Fruit fly (Drosophila melanogaster) Kc167 (cell line): Measurements from ENCODE around the gene CG42521.

Experiments used
- Myc ChIP-seq: fragments of >200 bp; optimal IDR thresholded peaks from 2 replicates; lab custom pipeline; 2017; ENCODE audit warnings: missing external identifiers
- Sin3A ChIP-seq: fragments of >200 bp; optimal IDR thresholded peaks from 2 replicates; lab custom pipeline; 2018; ENCODE audit warnings: missing external identifiers
- h ChIP-seq: fragments of >200 bp; optimal IDR thresholded peaks from 3 replicates; lab custom pipeline; 2018; ENCODE audit warnings: missing external identifiers
- insv ChIP-seq: fragments of >200 bp; optimal IDR thresholded peaks from 3 replicates; lab custom pipeline; 2018; ENCODE audit warnings: missing external identifiers
- psq ChIP-seq: fragments of >200 bp; optimal IDR thresholded peaks from 2 replicates; lab custom pipeline; 2017; ENCODE audit warnings: missing external identifiers
- ttk ChIP-seq: sonication (Bioruptor generic); optimal IDR thresholded peaks from 2 replicates; lab custom pipeline; 2017; ENCODE audit warnings: missing external identifiers

The CG42521 gene

DNA sequence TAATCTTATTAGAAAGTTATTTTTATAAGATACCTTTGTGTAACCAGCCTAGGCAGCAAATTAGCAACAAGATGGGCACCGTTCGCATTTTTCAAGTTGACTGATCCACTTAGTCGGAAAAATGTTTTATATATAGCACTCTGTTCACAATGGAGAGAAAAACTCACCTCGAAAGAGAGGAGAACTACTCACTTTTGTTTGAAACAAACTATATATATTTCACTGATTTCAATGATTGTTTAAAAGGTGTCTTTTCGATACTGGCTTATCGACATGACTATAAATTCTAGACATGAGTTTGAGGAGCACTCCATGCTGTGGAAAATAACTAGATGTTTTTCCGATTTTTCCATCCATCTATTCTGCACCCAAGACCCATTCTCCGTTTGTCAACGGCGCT is at the start of gene CG42521:
CG42521 (minus strand) TSS at position 101 of the 400 bp plus-strand sequence.
- TF ChIP-seq Myc (lab: Kevin White, UChicago) (no peak), psq (lab: Kevin White, UChicago) (no peak), insv (lab: Kevin White, UChicago) (no peak), Sin3A (lab: Kevin White, UChicago) (no peak), h (no peak), ttk (no peak)

DNA sequence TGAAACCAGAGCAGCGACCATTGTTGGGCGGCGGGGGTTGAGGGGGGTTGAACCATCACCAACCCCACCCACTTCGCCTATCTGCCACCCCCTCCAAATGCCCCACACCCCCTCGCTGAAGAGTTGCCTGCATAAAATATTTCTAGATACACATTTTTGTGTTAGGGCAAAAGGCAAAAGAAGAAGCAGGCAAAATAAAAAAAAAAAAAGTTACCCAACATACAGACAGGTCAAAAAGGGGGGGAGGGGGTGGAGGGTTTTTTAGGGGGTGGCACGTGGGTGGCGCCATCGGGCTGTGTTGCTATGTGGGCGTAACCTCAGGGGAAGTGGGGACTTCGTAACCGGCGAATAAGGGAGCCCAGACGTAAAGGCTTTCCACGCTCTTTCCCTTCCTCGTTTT is 49.2 kb upstream of the CG42521 start:
- TF ChIP-seq ttk (no peak), Sin3A (lab: Kevin White, UChicago) (no peak), insv (lab: Kevin White, UChicago) (no peak), psq (lab: Kevin White, UChicago) (no peak), h (no peak), Myc (lab: Kevin White, UChicago) (no peak)

DNA sequence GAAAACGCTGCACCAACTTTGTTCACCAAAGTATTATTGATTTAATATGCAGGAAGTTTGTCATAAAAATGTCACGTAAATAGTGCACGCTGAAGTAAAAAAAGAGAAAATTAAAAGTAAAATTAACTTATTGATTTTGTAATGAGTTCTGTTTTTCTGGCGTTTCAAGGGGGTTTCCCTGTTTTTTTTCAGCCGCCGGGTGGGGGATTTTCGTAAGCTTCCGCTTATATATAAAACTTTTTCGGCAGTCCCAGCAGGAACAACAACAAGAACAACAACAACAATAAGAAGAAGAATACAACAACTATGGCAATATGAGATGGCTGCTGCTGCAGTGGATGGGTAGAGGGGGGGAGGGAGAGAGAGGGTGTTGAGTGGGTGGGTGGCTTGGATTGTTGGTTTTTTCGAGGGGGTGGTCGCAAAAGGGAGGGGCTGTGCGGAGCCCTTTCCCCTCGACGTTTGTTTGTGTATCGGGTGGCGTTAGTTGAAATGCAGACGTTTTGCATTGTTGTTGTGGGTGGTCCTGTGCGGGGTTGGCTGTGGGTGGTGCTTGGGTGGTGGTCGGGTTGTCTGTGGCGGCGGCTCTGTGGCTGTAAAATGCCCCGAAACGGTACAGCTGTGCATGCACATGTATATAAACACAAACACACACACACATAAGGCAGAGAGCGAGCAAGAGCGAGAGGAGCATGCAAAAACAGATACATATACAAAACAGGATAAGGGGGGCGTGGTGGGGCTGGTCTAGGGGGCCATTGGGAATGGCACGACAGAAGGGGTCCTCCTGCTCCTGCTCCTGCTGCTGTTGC is 46.4 kb upstream of the CG42521 start:
- TF ChIP-seq Sin3A (lab: Kevin White, UChicago): no peak
- TF ChIP-seq insv (lab: Kevin White, UChicago): no peak
- TF ChIP-seq psq (lab: Kevin White, UChicago): no peak
- TF ChIP-seq ttk: no peak
- no peak for TF ChIP-seq Myc (lab: Kevin White, UChicago)
- TF ChIP-seq h: no peak

DNA sequence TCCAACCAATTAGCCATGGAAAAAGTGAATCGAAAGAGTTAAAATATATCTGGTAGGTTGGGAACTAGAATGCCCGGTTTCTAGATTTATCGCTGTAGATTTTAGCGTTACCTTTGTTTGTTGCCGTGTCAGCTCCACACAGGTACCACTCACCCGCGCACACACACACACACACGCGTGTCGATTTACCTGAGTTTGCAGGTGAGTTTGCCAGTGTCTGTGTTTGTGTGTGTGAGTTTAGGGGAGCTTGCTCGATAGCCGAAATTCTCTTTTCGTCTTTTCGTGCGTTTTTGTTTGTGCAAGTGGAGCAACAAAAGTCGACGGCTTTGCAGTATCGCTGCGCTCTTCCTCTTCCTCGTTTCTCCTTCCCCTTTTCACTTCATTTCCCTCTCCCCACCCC is 44.0 kb upstream of the CG42521 start:
- TF ChIP-seq insv (lab: Kevin White, UChicago): no peak
- TF ChIP-seq psq (lab: Kevin White, UChicago): no peak
- TF ChIP-seq ttk: no peak

DNA sequence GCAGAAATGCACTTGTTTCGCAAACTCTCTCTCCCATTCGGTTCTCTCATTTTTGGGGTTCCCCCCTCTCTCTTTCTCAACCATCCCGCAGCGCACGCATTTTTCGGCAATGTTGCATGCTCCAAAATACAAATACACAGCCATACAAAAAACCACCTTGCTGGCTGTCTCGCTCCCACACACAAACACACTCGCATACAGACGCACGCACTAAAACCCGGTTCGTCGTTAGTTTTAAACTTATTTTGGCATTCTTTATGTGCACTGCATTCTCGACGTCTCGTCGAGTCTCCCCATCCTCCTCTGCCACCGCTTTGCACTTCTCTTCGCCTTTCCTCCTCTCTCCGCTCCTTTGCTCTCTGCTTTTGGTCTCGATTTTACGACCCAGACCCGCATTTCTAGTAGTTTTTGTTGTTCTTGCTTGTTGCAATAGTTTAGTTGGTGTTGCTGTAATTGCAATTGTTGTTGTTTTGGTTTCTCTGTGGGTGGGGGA is 43.2 kb upstream of the CG42521 start:
- TF ChIP-seq ttk (no peak), Myc (lab: Kevin White, UChicago) (no peak), h (no peak)

DNA sequence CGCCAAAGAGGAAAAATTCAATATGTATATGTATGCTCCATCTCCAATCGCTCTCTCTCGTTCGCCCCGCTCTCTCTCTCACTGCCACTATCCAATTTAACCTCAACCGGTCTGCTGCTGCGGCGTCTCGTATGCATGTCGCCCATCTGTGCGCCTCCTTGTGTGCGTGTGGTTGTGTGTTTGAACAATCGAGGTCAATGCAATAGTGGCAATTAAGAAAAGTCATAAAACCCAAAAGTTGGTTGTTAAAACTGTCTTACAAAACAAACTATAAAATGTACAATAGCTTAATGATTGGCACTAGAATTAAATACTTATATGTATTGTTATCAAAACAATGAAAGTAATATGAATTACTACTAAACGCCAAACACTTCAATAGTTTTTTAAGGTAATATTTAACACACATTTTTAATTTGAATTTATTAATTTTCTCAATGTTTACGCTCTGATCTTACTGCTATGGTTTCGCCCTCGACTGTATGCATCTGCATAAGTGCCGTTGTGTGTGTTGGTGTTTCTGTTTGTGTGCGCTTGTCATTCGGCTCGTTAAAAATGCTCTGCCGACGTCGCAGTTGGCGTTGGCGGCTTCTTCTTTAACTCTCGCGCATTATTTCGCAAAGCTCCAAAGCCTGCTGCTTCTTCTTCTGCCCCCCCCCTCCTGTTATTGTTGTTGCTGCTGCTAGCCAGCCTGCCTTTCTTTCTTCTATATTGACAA is 42.2 kb upstream of the CG42521 start:
- TF ChIP-seq ttk: no peak
- TF ChIP-seq h: no peak
- TF ChIP-seq insv (lab: Kevin White, UChicago): no peak
- no peak for TF ChIP-seq Myc (lab: Kevin White, UChicago)
- no peak for TF ChIP-seq psq (lab: Kevin White, UChicago)
- TF ChIP-seq Sin3A (lab: Kevin White, UChicago): no peak

DNA sequence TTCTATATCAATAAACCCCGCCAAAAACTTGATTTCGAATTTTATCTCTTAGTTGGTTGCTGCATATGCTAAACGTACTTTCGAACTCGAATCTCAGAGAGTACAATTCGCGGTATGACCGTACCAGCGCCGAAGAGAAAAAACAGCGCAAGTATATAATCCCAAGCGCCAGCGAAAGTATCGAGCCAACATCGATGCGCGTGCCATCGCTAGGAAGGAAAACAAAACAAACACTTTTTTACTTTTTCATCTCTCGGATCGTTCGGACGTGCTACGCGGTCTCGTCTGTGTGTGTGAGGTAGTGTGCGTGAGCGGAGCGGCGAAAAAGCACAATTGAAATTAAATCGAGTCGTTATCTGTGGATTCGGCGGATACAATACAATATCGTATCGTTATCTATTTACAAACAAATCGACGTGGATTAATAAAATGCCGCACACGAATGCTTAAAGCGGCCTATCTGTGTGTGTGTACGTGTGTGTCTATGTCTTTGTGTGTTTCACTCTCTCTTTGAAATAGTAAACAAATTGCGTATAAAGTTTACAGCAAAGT is 41.2 kb upstream of the CG42521 start, which contains the start of gene simj:
simj (plus strand) TSS at position 229 of the 552 bp plus-strand sequence.
- TF ChIP-seq ttk: no peak
- no peak for TF ChIP-seq psq (lab: Kevin White, UChicago)
- TF ChIP-seq insv (lab: Kevin White, UChicago): no peak
- TF ChIP-seq h: no peak
- TF ChIP-seq Sin3A (lab: Kevin White, UChicago): no peak
- no peak for TF ChIP-seq Myc (lab: Kevin White, UChicago)

DNA sequence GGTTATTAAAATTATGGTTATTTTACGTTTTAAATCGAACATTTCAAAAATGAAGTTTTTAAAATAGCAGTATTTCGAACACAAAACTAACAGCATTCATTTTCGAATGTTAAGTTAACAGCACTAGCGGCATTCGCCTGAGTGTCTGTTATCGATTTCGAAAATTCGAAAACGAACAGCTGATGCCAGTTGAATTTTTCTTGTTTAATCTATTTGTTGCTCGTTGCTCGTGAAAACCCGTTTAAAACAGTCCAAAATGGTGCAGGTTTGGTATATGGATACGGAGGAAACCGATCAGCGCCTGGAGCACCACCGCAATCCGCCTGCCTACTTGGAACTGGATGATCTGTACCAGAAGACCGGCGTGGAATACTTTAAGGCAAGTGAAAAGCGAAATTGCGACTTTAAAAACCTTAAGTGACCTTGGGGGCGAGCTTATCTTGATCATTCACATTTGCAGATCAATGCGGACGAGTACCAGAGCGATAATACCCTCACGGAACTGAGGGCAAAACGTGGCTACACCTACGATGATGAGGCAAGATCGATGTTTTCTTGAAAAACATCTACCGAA is 39.9 kb upstream of the CG42521 start, which contains the start of gene Adi1:
Adi1 (plus strand) TSS at position 187 of the 574 bp plus-strand sequence.
- TF ChIP-seq psq (lab: Kevin White, UChicago) (no peak), Myc (lab: Kevin White, UChicago) (no peak), ttk (no peak), insv (lab: Kevin White, UChicago) (no peak), h (no peak)

DNA sequence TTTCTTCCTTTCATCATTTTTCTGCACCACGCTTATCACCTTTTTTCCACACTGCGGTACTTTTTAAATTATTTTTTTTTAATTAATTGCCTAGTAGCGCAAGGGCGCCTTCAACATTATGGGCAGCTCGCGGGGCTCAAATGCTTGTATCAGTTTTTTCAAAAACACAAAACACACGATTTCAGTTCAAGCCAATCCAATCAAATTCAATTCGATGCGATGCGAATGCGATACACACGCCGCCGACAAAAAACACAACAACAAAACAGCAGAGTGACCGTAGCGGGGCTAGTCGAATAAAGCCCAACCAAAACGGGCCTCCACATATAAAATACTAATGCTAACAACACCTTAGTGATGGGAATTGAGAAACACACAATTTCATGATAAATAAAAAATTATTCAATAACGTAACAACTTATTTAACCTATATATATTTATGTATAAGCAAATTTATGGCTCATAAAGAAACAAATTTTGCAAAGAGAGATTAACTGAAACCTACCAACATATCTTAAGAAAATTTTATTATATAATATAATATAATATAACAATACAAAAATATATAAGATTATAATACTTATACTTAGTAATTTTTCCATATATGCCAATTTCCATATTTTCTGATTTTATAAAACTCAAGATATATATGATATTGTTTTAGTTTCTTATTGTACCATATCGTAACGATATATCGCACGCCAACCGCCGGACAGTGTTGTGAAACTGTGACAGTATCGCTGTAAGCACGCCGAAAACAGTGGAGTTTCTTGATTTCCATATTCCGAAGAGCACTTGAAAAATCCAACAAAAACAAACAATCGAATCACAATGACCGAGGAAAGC is 37.6 kb upstream of the CG42521 start, which contains the start of the genes CG32066 and CG8003:
CG32066 (minus strand) TSS at position 270 of the 846 bp plus-strand sequence.
CG8003 (plus strand) TSS at position 732 of the 846 bp plus-strand sequence.
- TF ChIP-seq insv (lab: Kevin White, UChicago): no peak
- TF ChIP-seq ttk: no peak
- TF ChIP-seq h: no peak
- TF ChIP-seq psq (lab: Kevin White, UChicago): no peak
- no peak for TF ChIP-seq Sin3A (lab: Kevin White, UChicago)
- no peak for TF ChIP-seq Myc (lab: Kevin White, UChicago)

DNA sequence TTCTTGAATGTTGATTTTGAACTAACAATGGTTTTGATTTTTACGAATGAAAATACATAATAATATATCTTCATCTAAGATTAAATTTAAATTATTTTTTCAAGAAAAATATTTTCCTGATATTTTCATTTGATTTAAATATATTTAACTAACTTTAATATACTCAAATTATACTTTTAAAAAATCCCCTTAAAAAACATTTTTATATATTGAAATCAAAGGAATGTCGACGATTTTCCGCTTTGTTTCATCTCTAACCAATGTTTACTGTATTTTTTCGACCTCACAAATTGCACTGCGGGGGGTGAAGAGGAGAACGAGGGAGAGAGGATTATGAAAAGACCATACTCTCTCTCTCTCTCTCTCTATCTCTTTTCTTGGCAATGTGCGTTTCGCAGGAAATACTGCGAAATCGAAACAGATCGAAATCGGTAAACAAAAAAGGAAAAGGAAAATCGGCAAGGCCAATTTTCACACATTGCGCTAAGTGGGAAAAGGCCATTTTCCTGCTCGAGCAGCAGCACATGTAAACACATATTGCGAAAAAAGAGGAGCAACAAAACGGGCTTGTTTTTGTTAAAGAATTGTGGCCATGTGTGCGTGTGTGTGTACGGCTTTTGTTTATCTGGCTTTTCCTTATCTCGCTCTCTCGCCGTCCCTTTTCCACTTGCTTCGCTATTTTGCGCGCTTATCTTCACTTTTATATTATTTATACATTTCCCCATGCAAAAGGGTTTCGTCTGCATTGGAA is 36.8 kb upstream of the CG42521 start:
- TF ChIP-seq insv (lab: Kevin White, UChicago): no peak
- TF ChIP-seq Myc (lab: Kevin White, UChicago): no peak
- TF ChIP-seq h: no peak
- no peak for TF ChIP-seq psq (lab: Kevin White, UChicago)
- no peak for TF ChIP-seq Sin3A (lab: Kevin White, UChicago)
- no peak for TF ChIP-seq ttk
